Worm (Caenorhabditis elegans): ENCODE measurements around the gene Y45G12B.2.

- no peak for TF ChIP-seq aly-2 (tag; optimal IDR thresholded peaks at IDR 0.05)
- TF ChIP-seq zag-1 (tag; optimal IDR thresholded peaks at IDR 0.05), result no peak
- TF ChIP-seq lin-15B (tag; optimal IDR thresholded peaks at IDR 0.05), result no peak
- no peak for TF ChIP-seq ceh-82 (tag; optimal IDR thresholded peaks at IDR 0.05)
- TF ChIP-seq ztf-11 (tag; optimal IDR thresholded peaks at IDR 0.05), result no peak
Measured at ce11 chrV:2716933-2717332, 22.4 kb downstream of the Y45G12B.2 start.
